Fruit fly (Drosophila melanogaster) ovary, adult (tissue): ENCODE data around the gene RhoGEF3.

ENCODE experiments used
- CG17801 ChIP-seq: fragments of 200-800 bp; optimal IDR thresholded peaks from 2 replicates; lab custom pipeline; 2019; ENCODE audit warnings: missing biosample characterization, mild to moderate bottlenecking, missing genetic modification characterization, moderate library complexity; ENCODE audit not compliant: partially characterized antibody

RhoGEF3 gene

DNA sequence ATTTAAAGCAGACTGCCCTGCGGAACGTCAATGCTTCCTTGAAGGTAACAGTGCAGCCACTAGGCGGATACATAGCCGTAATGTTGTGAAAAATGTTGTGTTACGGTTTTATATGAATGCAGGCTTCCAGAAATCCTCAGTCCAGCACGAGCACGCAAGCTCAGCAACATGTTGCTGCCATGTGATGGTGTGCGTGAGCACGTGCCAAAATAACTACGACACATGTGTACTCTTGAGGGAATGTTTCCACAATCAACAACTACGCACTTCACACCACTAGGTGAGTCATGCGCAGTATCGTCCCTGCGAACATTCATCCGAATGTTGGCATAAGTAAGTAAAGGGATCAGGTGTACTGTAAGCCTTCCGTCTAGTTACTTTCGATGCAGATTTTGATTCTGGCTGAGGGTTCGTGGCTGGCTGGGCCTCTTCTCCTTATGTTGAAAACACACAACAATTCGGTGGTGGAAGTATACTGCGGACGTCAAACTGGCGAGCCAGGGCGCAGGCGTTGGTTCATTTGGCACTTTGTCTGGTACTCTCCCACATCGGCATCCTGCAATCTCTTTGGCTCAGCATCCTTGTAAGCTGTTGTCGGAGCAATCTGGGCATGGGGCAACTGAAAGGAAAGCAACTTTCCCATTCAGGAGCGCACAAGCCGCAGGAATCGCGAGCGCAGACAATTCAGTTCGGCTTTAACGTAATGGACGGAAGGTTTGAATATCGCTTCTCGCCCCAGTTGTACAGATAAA, at the start of gene RhoGEF3:
Gene RhoGEF3, plus strand, starts transcription at position 702 of the 752 bp plus-strand sequence.
- no peak for TF ChIP-seq CG17801 (GFP tag; lab: Kevin White, UChicago)

- TF ChIP-seq CG17801 (GFP tag; lab: Kevin White, UChicago) = no peak
Observed at dm6 chr3L:231504-231903, 45.7 kb upstream of the RhoGEF3 start, which contains the start of gene CG42846. Gene CG42846 (minus strand): TSS chr3L:231604.

DNA sequence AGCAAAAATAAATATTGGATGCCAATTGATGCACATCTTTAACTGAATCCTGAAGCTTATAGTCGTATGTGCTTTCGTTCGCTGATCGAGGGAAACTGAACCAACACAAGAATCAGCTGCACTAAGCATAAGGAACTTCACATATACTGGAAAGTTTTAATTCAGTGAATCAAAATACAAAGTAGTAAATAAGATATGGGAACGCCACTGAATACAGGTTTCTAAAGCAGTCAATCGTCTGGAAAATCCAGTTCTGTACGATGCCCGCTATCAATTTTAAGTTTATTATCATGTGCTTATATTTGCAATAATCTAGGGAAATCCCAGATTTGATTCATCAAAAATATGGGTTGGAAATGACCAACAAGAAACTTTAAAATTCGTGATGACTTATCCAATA, 45.0 kb upstream of the RhoGEF3 start, which contains the start of gene CG34454:
Gene CG34454, minus strand, starts transcription at position 84 of the 400 bp plus-strand sequence.
- TF ChIP-seq CG17801 (GFP tag; lab: Kevin White, UChicago) = no peak

DNA sequence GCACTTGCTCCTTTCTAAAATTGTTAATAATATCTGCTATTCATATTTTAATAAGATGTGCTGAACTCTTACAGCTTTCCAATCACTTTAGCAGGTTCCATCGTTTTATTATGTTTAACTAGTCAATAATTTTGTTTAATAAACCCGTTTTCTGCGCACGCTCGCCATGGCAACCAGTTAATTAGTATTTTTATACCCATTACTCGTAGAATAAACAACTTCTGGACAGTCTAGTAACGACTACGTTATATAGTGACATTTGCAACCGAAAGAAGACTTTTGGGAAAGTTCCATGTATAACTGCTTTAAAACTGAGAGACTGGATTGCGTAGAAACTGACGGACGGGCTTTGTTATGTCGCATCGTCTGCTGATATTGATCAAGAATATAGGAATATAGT, 44.0 kb upstream of the RhoGEF3 start, which contains the start of gene CG34453:
Gene CG34453, minus strand, starts transcription at position 101 of the 400 bp plus-strand sequence.
- no peak for TF ChIP-seq CG17801 (GFP tag; lab: Kevin White, UChicago)

- no peak for TF ChIP-seq CG17801 (GFP tag; lab: Kevin White, UChicago)
Observed at dm6 chr3L:234337-234736, 42.9 kb upstream of the RhoGEF3 start.

- TF ChIP-seq CG17801 (GFP tag; lab: Kevin White, UChicago) = peak; percentile 37
Observed at dm6 chr3L:246644-247199, 30.5 kb upstream of the RhoGEF3 start.

DNA sequence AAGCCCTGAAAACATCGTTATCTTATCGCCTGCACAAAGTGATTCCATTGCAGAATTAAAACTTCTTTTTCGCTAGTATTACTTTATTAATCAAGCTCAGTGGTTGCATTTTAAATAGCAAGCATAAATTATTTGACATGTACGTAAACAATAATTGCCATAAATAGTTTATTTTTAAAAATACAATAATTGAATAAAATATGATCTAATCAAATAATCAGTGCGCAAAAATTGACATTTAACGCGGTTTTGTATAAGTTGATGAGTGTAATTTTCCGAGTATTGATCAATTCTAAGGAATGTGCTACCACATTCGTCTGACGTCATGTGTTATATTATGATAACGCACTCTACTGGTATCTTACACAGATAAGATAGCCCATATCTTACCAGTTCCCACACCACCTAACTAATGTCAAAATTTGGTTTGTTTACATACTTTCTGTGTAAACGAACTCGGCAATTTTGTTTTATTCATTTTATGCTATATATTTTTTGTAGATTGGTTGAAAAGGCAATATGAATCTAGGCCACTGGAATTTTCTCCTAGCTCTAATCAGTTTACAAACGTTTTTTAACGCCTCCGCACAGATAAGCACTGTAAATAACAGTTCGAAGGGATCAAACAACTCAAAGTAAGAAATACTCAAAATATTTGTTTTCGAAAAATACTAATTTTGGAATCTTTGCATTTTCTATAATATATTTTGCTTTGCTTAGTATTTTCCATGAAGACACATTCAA, 29.6 kb upstream of the RhoGEF3 start, which contains the start of gene mthl14:
Gene mthl14, plus strand, starts transcription at position 10 of the 744 bp plus-strand sequence.
- TF ChIP-seq CG17801 (GFP tag; lab: Kevin White, UChicago) = no peak

DNA sequence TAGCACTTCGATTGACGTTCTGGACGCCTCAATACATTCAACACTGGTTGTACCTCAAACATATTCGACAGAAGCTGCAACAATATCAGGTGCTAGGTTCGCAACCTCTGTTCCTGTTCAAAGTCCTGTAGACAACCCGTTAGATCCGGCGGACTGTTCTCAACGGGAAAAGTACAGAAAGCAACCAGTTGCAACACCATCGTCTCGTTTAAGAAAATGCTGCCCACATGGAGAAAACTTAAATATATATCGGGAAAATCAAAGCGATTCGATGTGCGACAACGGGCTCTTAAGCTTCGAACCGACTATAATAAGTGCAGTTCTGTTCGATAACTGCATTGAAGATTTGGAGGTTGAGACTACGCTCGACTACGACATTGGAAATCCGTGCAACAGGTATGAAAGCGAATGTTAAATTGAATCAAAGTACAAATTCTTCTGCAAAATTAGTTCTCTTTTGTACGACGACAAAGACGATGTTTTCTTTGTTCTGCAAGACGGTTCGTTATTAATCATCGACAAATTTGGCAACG, 28.9 kb upstream of the RhoGEF3 start:
- TF ChIP-seq CG17801 (GFP tag; lab: Kevin White, UChicago) = no peak

DNA sequence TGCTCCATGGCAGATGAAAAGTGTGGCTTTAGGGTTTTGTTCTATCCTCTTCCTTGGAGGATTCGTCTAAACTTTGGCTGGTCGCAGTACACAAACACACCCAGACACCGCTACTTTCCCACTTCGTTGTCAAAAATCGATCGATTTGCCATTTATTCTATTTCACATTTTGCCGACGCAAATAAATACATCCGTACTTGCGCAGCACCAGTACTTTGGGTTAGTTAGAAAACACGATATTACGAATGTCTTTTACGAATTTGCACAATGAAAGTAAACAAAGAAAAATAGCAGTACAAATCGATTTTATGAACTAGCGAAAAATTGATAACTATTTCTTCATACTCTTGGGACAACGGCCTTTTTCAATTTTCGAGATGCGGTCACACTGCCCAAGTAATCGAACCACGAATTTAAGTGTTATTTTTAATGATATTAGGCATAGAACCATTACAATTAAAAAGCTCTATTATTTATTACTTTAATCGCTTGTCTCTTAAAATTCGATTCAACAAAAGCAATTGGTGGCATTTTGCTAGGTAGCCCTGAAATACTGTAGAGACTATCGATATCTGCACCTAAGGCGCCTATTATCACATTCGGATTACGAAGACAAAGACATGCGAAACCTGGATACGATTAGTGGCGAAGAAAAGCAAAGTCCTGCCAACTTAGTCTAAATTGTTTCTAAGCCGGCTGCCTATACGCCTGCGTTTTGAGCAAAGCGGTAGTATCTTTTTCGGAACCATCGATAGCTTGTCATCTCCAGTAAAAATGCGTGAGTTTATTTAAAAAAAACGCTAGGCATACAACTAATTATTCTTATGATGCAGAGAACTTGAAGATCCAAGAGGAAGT, 19.4 kb upstream of the RhoGEF3 start, which contains the start of the genes DIP2 and wac:
Gene DIP2, minus strand, starts transcription at position 337 of the 858 bp plus-strand sequence.
Gene wac, plus strand, starts transcription at position 559 of the 858 bp plus-strand sequence.
- TF ChIP-seq CG17801 (GFP tag; lab: Kevin White, UChicago) = peak; percentile 33

- TF ChIP-seq CG17801 (GFP tag; lab: Kevin White, UChicago) = no peak
Observed at dm6 chr3L:262724-263177, 14.5 kb upstream of the RhoGEF3 start.

dm6 chr3L:263500-264377, 13.5 kb upstream of the RhoGEF3 start:
- TF ChIP-seq CG17801 (GFP tag; lab: Kevin White, UChicago) = no peak

DNA sequence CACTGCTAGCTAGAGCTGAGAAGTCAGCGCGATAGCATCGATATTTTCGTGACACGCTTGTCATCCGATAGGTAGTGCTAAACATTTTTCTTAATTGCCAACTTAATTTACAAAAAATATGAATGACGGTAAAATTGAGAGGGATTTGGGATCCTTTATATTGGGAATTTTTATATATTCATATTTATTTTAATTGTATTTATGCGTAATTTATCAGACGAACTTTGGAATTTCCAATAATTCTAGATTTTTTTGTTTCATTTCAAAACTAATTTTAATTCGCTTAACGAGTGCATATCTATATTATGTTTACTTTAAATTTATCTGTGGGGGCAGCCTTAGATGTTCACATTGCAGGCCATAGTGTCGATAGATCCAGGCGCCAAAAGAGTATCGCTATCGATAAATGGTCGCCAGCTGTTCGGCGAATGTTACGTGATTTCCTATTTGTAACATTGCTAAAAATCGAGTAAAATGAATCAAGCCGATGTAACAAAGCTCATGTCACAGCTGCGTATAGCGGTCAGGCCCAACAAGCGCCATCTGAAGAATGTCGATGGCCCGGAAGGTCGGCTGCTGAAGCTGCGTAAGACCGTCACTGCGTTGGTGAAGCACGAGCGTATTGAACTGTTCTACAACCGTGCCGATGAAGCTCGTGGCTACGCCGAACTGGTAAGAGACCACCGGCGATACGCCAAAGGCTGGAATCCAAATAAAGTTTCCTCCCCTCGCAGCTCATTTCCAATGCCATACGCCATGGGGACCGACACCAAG, 12.7 kb upstream of the RhoGEF3 start, which contains the start of the genes Tudor-SN and mRpL17:
Gene Tudor-SN, minus strand, starts transcription at position 3 of the 774 bp plus-strand sequence.
Gene mRpL17, plus strand, starts transcription at position 402 of the 774 bp plus-strand sequence.
- TF ChIP-seq CG17801 (GFP tag; lab: Kevin White, UChicago) = no peak
